Worm (Caenorhabditis elegans): ENCODE results near the gene W06H8.6.
A peak's percentile ranks its signal among the peaks of the same experiment; 100 is the strongest.

The W06H8.6 gene

DNA sequence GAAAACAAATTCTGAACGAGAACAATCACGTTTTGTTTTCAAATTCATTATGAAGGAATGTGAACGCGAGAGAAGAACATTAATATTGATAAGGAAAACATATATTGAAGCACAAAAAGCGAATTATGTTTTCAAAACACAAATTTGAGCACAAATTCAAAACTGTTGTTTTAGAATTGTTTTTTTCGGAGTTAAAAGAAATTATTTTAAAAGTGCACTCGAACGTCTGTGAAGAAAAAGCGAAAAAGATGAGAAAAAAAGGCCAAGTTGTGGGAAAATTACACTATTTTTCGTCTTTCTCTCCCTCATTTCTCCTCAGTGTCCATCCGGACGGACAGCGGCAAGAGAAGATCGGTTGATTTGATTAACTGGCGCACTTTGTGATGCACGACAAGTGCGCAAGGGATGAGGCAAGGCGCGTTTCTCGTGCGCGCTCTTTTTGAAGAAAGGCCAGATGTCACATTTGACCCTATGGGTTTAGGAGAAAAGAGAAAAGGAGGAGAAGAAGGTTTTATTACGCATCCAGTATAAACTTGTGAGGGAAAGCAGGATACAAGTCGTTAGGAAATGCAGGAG, 40.5 kb upstream of the W06H8.6 start, which contains the start of gene mrck-1:
TSS of gene mrck-1 (minus strand) at position 51 of the 576 bp plus-strand sequence.
- TF ChIP-seq nhr-23 (tag; optimal IDR thresholded peaks at IDR 0.05) (peak; percentile 95), egl-27 (tag; optimal IDR thresholded peaks at IDR 0.05) (peak; percentile 57), elt-1 (tag; optimal IDR thresholded peaks at IDR 0.05) (peak; percentile 68), aly-2 (tag; optimal IDR thresholded peaks at IDR 0.05) (no peak), nfya-1 (tag; optimal IDR thresholded peaks at IDR 0.05; ENCODE audit: insufficient read depth) (peak; percentile 91), nhr-67 (tag; optimal IDR thresholded peaks at IDR 0.05) (no peak), nhr-28 (tag; optimal IDR thresholded peaks at IDR 0.05) (no peak), nhr-25 (tag; optimal IDR thresholded peaks at IDR 0.05) (peak; percentile 97), mdl-1 (tag; optimal IDR thresholded peaks at IDR 0.05) (no peak), unc-62 (GFP tag; optimal IDR thresholded peaks at IDR 0.05) (peak; percentile 74), ceh-16 (tag; optimal IDR thresholded peaks at IDR 0.05) (no peak), ceh-9 (tag; optimal IDR thresholded peaks at IDR 0.05) (no peak), ztf-11 (tag; optimal IDR thresholded peaks at IDR 0.05) (no peak), lin-15B (tag; optimal IDR thresholded peaks at IDR 0.05) (peak; percentile 86), ceh-82 (tag; optimal IDR thresholded peaks at IDR 0.05) (peak; percentile 50), lsy-12 (tag; optimal IDR thresholded peaks at IDR 0.05) (peak; percentile 84), nhr-43 (tag; optimal IDR thresholded peaks at IDR 0.05; ENCODE audit: poor library complexity, severe bottlenecking) (peak; percentile 82), elt-3 (tag; optimal IDR thresholded peaks at IDR 0.05) (no peak), nhr-12 (tag; optimal IDR thresholded peaks at IDR 0.05) (no peak), unc-39 (tag; optimal IDR thresholded peaks at IDR 0.05) (no peak), elt-2 (tag; optimal IDR thresholded peaks at IDR 0.05) (peak; percentile 57), nhr-76 (tag; optimal IDR thresholded peaks at IDR 0.05) (no peak), lin-39 (tag; optimal IDR thresholded peaks at IDR 0.05) (peak; percentile 98), nhr-11 (tag; optimal IDR thresholded peaks at IDR 0.05) (peak; percentile 86), snpc-4 (tag; optimal IDR thresholded peaks at IDR 0.05) (peak; percentile 86), fkh-2 (tag; optimal IDR thresholded peaks at IDR 0.05) (no peak), nhr-77 (tag; optimal IDR thresholded peaks at IDR 0.05) (no peak), ama-1 (optimal IDR thresholded peaks at IDR 0.05) (no peak), zag-1 (tag; optimal IDR thresholded peaks at IDR 0.05) (peak; percentile 78), tbx-2 (tag; optimal IDR thresholded peaks at IDR 0.05) (peak; percentile 93), fkh-10 (GFP tag; optimal IDR thresholded peaks at IDR 0.05) (peak; percentile 87), daf-12 (tag; optimal IDR thresholded peaks at IDR 0.05) (peak; percentile 46), fos-1 (tag; optimal IDR thresholded peaks at IDR 0.05) (no peak), pqm-1 (tag; optimal IDR thresholded peaks at IDR 0.05) (no peak), ztf-4 (tag; optimal IDR thresholded peaks at IDR 0.05) (peak; percentile 82), skn-1 (tag; optimal IDR thresholded peaks at IDR 0.05) (peak; percentile 59), mml-1 (tag; optimal IDR thresholded peaks at IDR 0.05) (no peak), ZK546.5 (tag; optimal IDR thresholded peaks at IDR 0.05) (peak; percentile 34), eor-1 (tag; optimal IDR thresholded peaks at IDR 0.05) (no peak), pha-4 (tag; optimal IDR thresholded peaks at IDR 0.05) (peak; percentile 74), hmg-11 (tag; optimal IDR thresholded peaks at IDR 0.05) (peak; percentile 92), egl-5 (tag; optimal IDR thresholded peaks at IDR 0.05) (peak; percentile 87), R02D3.7 (tag; optimal IDR thresholded peaks at IDR 0.05) (peak; percentile 70), jun-1 (tag; optimal IDR thresholded peaks at IDR 0.05) (peak; percentile 86), sea-2 (GFP tag; optimal IDR thresholded peaks at IDR 0.05) (no peak), ceh-28 (tag; optimal IDR thresholded peaks at IDR 0.05) (peak; percentile 80), nhr-237 (tag; optimal IDR thresholded peaks at IDR 0.05) (no peak)
